Fruit fly (Drosophila melanogaster) whole organism, embryonic: ENCODE data around the gene CG34117.
A peak's percentile ranks its signal among the peaks of the same experiment; 100 is the strongest.

Experiments
- Bgb ChIP-seq: fragments of 200-800 bp; sonication (Bioruptor generic); IDR thresholded peaks from 2 replicates; pipeline ENCODE4 v1.3.6; 2022; ENCODE audit warnings: missing biosample characterization, missing genetic modification characterization; ENCODE audit not compliant: partially characterized antibody
- Blimp-1 ChIP-seq: fragments of 200-800 bp; sonication (Bioruptor generic); optimal IDR thresholded peaks from 3 replicates; lab custom pipeline; 2018; ENCODE audit warnings: missing biosample characterization, missing genetic modification characterization, mild to moderate bottlenecking, moderate library complexity, missing genetic modification reagents
- CG12769 ChIP-seq: fragments of 200-800 bp; sonication (Bioruptor generic); optimal IDR thresholded peaks from 2 replicates; lab custom pipeline; 2019; ENCODE audit warnings: missing biosample characterization, mild to moderate bottlenecking, missing genetic modification characterization, moderate library complexity
- CG1603 ChIP-seq: fragments of 200-800 bp; sonication (Bioruptor generic); optimal IDR thresholded peaks from 2 replicates; lab custom pipeline; 2019; ENCODE audit warnings: missing biosample characterization, mild to moderate bottlenecking, missing genetic modification characterization, moderate library complexity
- CG2875 ChIP-seq: fragments of 200-800 bp; sonication (Bioruptor generic); optimal IDR thresholded peaks from 2 replicates; lab custom pipeline; 2017; ENCODE audit warnings: missing biosample characterization, mild to moderate bottlenecking, missing genetic modification characterization, missing genetic modification reagents
- CG30020 ChIP-seq: fragments of 200-800 bp; optimal IDR thresholded peaks from 2 replicates; lab custom pipeline; 2019; ENCODE audit warnings: missing biosample characterization, mild to moderate bottlenecking, missing genetic modification characterization, moderate library complexity
- CG4730 ChIP-seq: fragments of 200-800 bp; sonication (Bioruptor generic); IDR thresholded peaks from 2 replicates; pipeline ENCODE4 v1.3.6; 2022; ENCODE audit warnings: missing biosample characterization, missing genetic modification characterization
- CG4820 ChIP-seq: fragments of 200-800 bp; sonication (Bioruptor generic); optimal IDR thresholded peaks from 3 replicates; lab custom pipeline; 2016; ENCODE audit warnings: missing biosample characterization, missing genetic modification characterization
- CG6175 ChIP-seq: fragments of 200-800 bp; sonication (Bioruptor generic); IDR thresholded peaks from 3 replicates; pipeline ENCODE4 v1.3.6; 2022; ENCODE audit warnings: missing biosample characterization, missing genetic modification characterization
- CG6689 ChIP-seq: fragments of 200-800 bp; sonication (Bioruptor generic); IDR thresholded peaks from 2 replicates; pipeline ENCODE4 v1.3.6; 2022; ENCODE audit warnings: missing biosample characterization, missing genetic modification characterization
- CG7271 ChIP-seq: fragments of 200-800 bp; sonication (Bioruptor generic); optimal IDR thresholded peaks from 2 replicates; lab custom pipeline; 2018; ENCODE audit warnings: missing biosample characterization, mild to moderate bottlenecking, missing genetic modification characterization, moderate library complexity
- CG8944 ChIP-seq: fragments of 200-800 bp; sonication (Bioruptor generic); optimal IDR thresholded peaks from 3 replicates; lab custom pipeline; 2016; ENCODE audit warnings: missing biosample characterization, missing genetic modification characterization
- CG9797 ChIP-seq: fragments of 200-800 bp; sonication (Bioruptor generic); optimal IDR thresholded peaks from 3 replicates; lab custom pipeline; 2018; ENCODE audit warnings: missing biosample characterization, mild to moderate bottlenecking, missing genetic modification characterization
- D19A ChIP-seq: fragments of 200-800 bp; optimal IDR thresholded peaks from 3 replicates; lab custom pipeline; 2019; ENCODE audit warnings: missing biosample characterization, mild to moderate bottlenecking, missing genetic modification characterization, moderate library complexity
- Doc2 ChIP-seq: fragments of 200-800 bp; sonication (Bioruptor generic); IDR thresholded peaks from 2 replicates; pipeline ENCODE4 v1.3.6; 2022; ENCODE audit warnings: missing biosample characterization, missing genetic modification characterization
- HHEX ChIP-seq: fragments of 200-800 bp; sonication (Bioruptor generic); optimal IDR thresholded peaks from 3 replicates; lab custom pipeline; 2017; ENCODE audit warnings: missing biosample characterization, mild to moderate bottlenecking, missing genetic modification characterization, missing genetic modification reagents
- HLH3B ChIP-seq: fragments of 200-800 bp; sonication (Bioruptor generic); IDR thresholded peaks from 2 replicates; pipeline ENCODE4 v1.3.6; 2022; ENCODE audit warnings: missing biosample characterization, missing genetic modification characterization
- HLHmδ ChIP-seq: fragments of 200-800 bp; sonication (Bioruptor generic); optimal IDR thresholded peaks from 2 replicates; lab custom pipeline; 2018; ENCODE audit warnings: missing biosample characterization, mild to moderate bottlenecking, missing genetic modification characterization, moderate library complexity
- Hr39 ChIP-seq: fragments of >200 bp; optimal IDR thresholded peaks from 2 replicates; lab custom pipeline; 2017
- Hr78 ChIP-seq, 2 experiments: fragments of 200-800 bp in 1 of 2; fragments of >200 bp in 1 of 2; sonication (Bioruptor generic) in 1 of 2; optimal IDR thresholded peaks; 2 replicates each; lab custom pipeline; 2017 to 2019; ENCODE audit warnings: missing biosample characterization in 2 of 2, missing genetic modification characterization in 2 of 2, mild to moderate bottlenecking in 1 of 2, moderate library complexity in 1 of 2
- Nf-YB ChIP-seq: fragments of 200-800 bp; sonication (Bioruptor generic); optimal IDR thresholded peaks from 3 replicates; lab custom pipeline; 2019; ENCODE audit warnings: missing biosample characterization, mild to moderate bottlenecking, missing genetic modification characterization, moderate library complexity
- Pdp1 ChIP-seq, 2 experiments: fragments of 200-800 bp; sonication (Bioruptor generic); optimal IDR thresholded peaks; 3 replicates each; lab custom pipeline; 2016; ENCODE audit warnings: missing biosample characterization in 2 of 2, missing genetic modification characterization in 2 of 2, mild to moderate bottlenecking in 1 of 2, moderate library complexity in 1 of 2
- Sox102F ChIP-seq: fragments of 200-800 bp; sonication (Bioruptor generic); optimal IDR thresholded peaks from 2 replicates; lab custom pipeline; 2018; ENCODE audit warnings: missing biosample characterization, mild to moderate bottlenecking, missing genetic modification characterization, moderate library complexity
- TFAM ChIP-seq: fragments of 200-800 bp; sonication (Bioruptor generic); optimal IDR thresholded peaks from 2 replicates; lab custom pipeline; 2017; ENCODE audit warnings: missing biosample characterization, missing genetic modification characterization, inconsistent platforms
- Xrp1 ChIP-seq: fragments of 200-800 bp; sonication (Bioruptor generic); IDR thresholded peaks from 2 replicates; pipeline ENCODE4 v1.3.6; 2022; ENCODE audit warnings: missing biosample characterization, missing genetic modification characterization
- abd-A ChIP-seq: fragments of 200-800 bp; sonication (Bioruptor generic); optimal IDR thresholded peaks from 3 replicates; lab custom pipeline; 2019; ENCODE audit warnings: missing biosample characterization, mild to moderate bottlenecking, missing genetic modification characterization, moderate library complexity
- al ChIP-seq: fragments of 200-800 bp; sonication (Bioruptor generic); IDR thresholded peaks from 2 replicates; pipeline ENCODE4 v1.3.6; 2022; ENCODE audit warnings: missing biosample characterization, missing genetic modification characterization
- cg ChIP-seq: fragments of 200-800 bp; sonication (Bioruptor generic); optimal IDR thresholded peaks from 3 replicates; lab custom pipeline; 2019; ENCODE audit warnings: missing biosample characterization, mild to moderate bottlenecking, missing genetic modification characterization, moderate library complexity
- crol ChIP-seq: fragments of 200-800 bp; sonication (Bioruptor generic); IDR thresholded peaks from 2 replicates; pipeline ENCODE4 v1.3.6; 2022; ENCODE audit warnings: missing biosample characterization, missing genetic modification characterization
- dimm ChIP-seq: fragments of 200-800 bp; sonication (Bioruptor generic); IDR thresholded peaks from 2 replicates; pipeline ENCODE4 v1.3.6; 2022; ENCODE audit warnings: missing biosample characterization, missing genetic modification characterization
- en ChIP-seq: fragments of 200-800 bp; sonication (Bioruptor generic); optimal IDR thresholded peaks from 2 replicates; lab custom pipeline; 2016; ENCODE audit warnings: missing biosample characterization, missing genetic modification characterization
- fu2 ChIP-seq: fragments of 200-800 bp; sonication (Bioruptor generic); optimal IDR thresholded peaks from 2 replicates; lab custom pipeline; 2016; ENCODE audit warnings: missing biosample characterization, missing genetic modification characterization
- hbn ChIP-seq: fragments of 200-800 bp; sonication (Bioruptor generic); IDR thresholded peaks from 2 replicates; pipeline ENCODE4 v1.3.6; 2022; ENCODE audit warnings: missing biosample characterization, missing genetic modification characterization; ENCODE audit not compliant: partially characterized antibody
- maf-S ChIP-seq: fragments of 200-800 bp; sonication (Bioruptor generic); optimal IDR thresholded peaks from 2 replicates; lab custom pipeline; 2016; ENCODE audit warnings: missing biosample characterization, missing genetic modification characterization
- nau ChIP-seq: fragments of 200-800 bp; sonication (Bioruptor generic); optimal IDR thresholded peaks from 3 replicates; lab custom pipeline; 2017; ENCODE audit warnings: missing biosample characterization, mild to moderate bottlenecking, missing genetic modification characterization, missing genetic modification reagents
- onecut ChIP-seq: fragments of 200-800 bp; sonication (Bioruptor generic); IDR thresholded peaks from 2 replicates; pipeline ENCODE4 v1.3.6; 2022; ENCODE audit warnings: missing biosample characterization, missing genetic modification characterization
- phol ChIP-seq: fragments of 200-800 bp; sonication (Bioruptor generic); optimal IDR thresholded peaks from 3 replicates; lab custom pipeline; 2018; ENCODE audit warnings: missing biosample characterization, mild to moderate bottlenecking, missing genetic modification characterization, moderate library complexity
- slp2 ChIP-seq: fragments of 200-800 bp; sonication (Bioruptor generic); optimal IDR thresholded peaks from 2 replicates; lab custom pipeline; 2016; ENCODE audit warnings: missing biosample characterization, missing genetic modification characterization
- stc ChIP-seq: fragments of 200-800 bp; sonication (Bioruptor generic); IDR thresholded peaks from 2 replicates; pipeline ENCODE4 v1.3.6; 2022; ENCODE audit warnings: missing biosample characterization, missing genetic modification characterization
- stwl ChIP-seq: fragments of 200-800 bp; sonication (Bioruptor generic); optimal IDR thresholded peaks from 3 replicates; lab custom pipeline; 2018; ENCODE audit warnings: missing biosample characterization, mild to moderate bottlenecking, missing genetic modification characterization, moderate library complexity
- trem ChIP-seq: fragments of 200-800 bp; optimal IDR thresholded peaks from 3 replicates; lab custom pipeline; 2019; ENCODE audit warnings: missing biosample characterization, mild to moderate bottlenecking, missing genetic modification characterization, moderate library complexity
- ttk ChIP-seq: fragments of 200-800 bp; sonication (Bioruptor generic); IDR thresholded peaks from 2 replicates; pipeline ENCODE4 v2.1.2; 2022; ENCODE audit warnings: missing biosample characterization, missing genetic modification characterization
- unpg ChIP-seq: fragments of 200-800 bp; sonication (Bioruptor generic); optimal IDR thresholded peaks from 3 replicates; lab custom pipeline; 2018; ENCODE audit warnings: missing biosample characterization, mild to moderate bottlenecking, missing genetic modification characterization, moderate library complexity
- vnd ChIP-seq: fragments of 200-800 bp; sonication (Bioruptor generic); IDR thresholded peaks from 3 replicates; pipeline ENCODE4 v1.3.6; 2022; ENCODE audit warnings: missing biosample characterization, missing genetic modification characterization; ENCODE audit not compliant: partially characterized antibody

Gene CG34117

DNA sequence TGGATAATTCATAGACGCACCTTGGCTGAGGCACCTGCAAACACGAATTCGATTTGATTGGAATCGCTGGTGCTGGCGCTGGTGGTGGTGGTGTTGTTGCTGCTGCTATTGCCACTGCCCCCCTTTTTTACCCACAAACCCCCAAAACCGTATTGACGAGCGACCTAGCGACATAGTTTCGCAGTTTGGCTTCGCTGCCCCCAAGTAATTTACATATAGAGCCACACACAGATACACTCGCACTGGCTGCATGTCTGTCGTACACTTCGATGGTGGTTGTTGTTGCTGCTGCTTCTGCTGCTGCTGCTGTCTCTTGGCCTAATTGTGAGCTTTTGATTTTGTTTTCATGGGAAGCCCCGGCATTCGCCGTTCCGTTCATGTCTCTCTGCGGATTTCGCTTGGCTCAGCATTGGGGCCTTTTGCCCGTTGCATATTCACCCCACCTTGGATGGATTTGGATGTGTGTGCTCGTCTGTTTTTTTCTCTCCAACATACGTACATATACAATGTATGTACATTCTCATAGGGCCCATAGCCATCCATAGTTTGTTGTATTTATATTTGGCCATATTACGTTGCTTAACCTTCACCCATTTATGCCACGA, 24.3 kb upstream of the CG34117 start (continued):
- TF ChIP-seq crol (peak; percentile 47; the same call in 1 of the 2 replicates), en (GFP tag; lab: Kevin White, UChicago) (no peak), cg (GFP tag; lab: Kevin White, UChicago) (peak; percentile 49), CG6175 (GFP tag; lab: Robert Waterston, UW) (0 out of 3 replicates have a peak, but pooled peaks have one; percentile 49), dimm (no peak), CG4730 (GFP tag; lab: Robert Waterston, UW) (0 out of 2 replicates have a peak, but pooled peaks have one; percentile 30), fu2 (GFP tag; lab: Kevin White, UChicago) (no peak), hbn (no peak), abd-A (tag; lab: Kevin White, UChicago) (peak; percentile 18)

dm6 chr3R:9422338-9422737, 22.5 kb upstream of the CG34117 start:
- TF ChIP-seq stwl (tag; lab: Kevin White, UChicago), result no peak
- TF ChIP-seq Pdp1 (GFP tag; optimal IDR thresholded peaks at IDR 0.05; lab: Kevin White, UChicago), result peak in 1 of 2 experiments; percentile 64
- TF ChIP-seq, all 482 proteins: peak for 1

- TF ChIP-seq abd-A (tag; lab: Kevin White, UChicago), result peak; percentile 34
- TF ChIP-seq al (GFP tag; lab: Robert Waterston, UW), result no peak
- no peak for TF ChIP-seq slp2 (GFP tag; lab: Kevin White, UChicago)
- peak; percentile 45; the same call in 1 of the 2 replicates for TF ChIP-seq Xrp1 (GFP tag; lab: Robert Waterston, UW)
- 0 out of 2 replicates have a peak, but pooled peaks have one; percentile 20 for TF ChIP-seq ttk (GFP tag; lab: Robert Waterston, UW)
- TF ChIP-seq HLHmδ (GFP tag; lab: Kevin White, UChicago), result no peak
- TF ChIP-seq onecut (GFP tag; lab: Robert Waterston, UW), result no peak
- TF ChIP-seq Doc2 (GFP tag; lab: Robert Waterston, UW), result no peak
- TF ChIP-seq D19A, result no peak
- TF ChIP-seq CG6689, result 0 out of 2 replicates have a peak, but pooled peaks have one; percentile 7
- TF ChIP-seq CG7271 (tag; lab: Kevin White, UChicago), result no peak
- peak; percentile 1 for TF ChIP-seq nau (GFP tag; lab: Kevin White, UChicago)
- 0 out of 2 replicates have a peak, but pooled peaks have one; percentile 15 for TF ChIP-seq Bgb (GFP tag; lab: Robert Waterston, UW)
- no peak for TF ChIP-seq Hr39 (lab: Kevin White, UChicago)
- peak; percentile 44 for TF ChIP-seq Sox102F (GFP tag; lab: Kevin White, UChicago)
- TF ChIP-seq phol (tag; lab: Kevin White, UChicago), result peak; percentile 27
- TF ChIP-seq HHEX (GFP tag; lab: Kevin White, UChicago), result peak; percentile 6
- TF ChIP-seq HLH3B (GFP tag; lab: Robert Waterston, UW), result 0 out of 2 replicates have a peak, but pooled peaks have one; percentile 32
- TF ChIP-seq trem (tag; lab: Kevin White, UChicago), result no peak
- TF ChIP-seq CG9797 (GFP tag; lab: Kevin White, UChicago), result no peak
- TF ChIP-seq CG12769 (tag; lab: Kevin White, UChicago), result peak; percentile 45
- peak; percentile 14 for TF ChIP-seq CG4820 (GFP tag; lab: Kevin White, UChicago)
- no peak for TF ChIP-seq stc (GFP tag; lab: Robert Waterston, UW)
- TF ChIP-seq Blimp-1 (GFP tag; lab: Kevin White, UChicago), result peak; percentile 17
- TF ChIP-seq CG30020 (tag; lab: Kevin White, UChicago), result no peak
- no peak for TF ChIP-seq unpg (GFP tag; lab: Kevin White, UChicago)
- TF ChIP-seq vnd (GFP tag; lab: Robert Waterston, UW), result no peak
- no peak for TF ChIP-seq maf-S (GFP tag; lab: Kevin White, UChicago)
- peak in 1 of 2 experiments; percentile 70 for TF ChIP-seq Hr78 (GFP tag; optimal IDR thresholded peaks at IDR 0.05; lab: Kevin White, UChicago)
- peak; percentile 14 for TF ChIP-seq CG2875 (GFP tag; lab: Kevin White, UChicago)
- peak; percentile 46 for TF ChIP-seq CG1603 (tag; lab: Kevin White, UChicago)
- TF ChIP-seq TFAM (GFP tag; lab: Kevin White, UChicago), result no peak
- TF ChIP-seq CG8944 (GFP tag; lab: Kevin White, UChicago), result no peak
- no peak for TF ChIP-seq Nf-YB
These were observed 20.8 kb upstream of the CG34117 start for dm6 chr3R:9420439-9421234.
